Fruit fly (Drosophila melanogaster): ENCODE measurements around the gene Rack1.

Rack1 gene

dm6 chr2L:7791356-7791738 is 35.8 kb downstream of the Rack1 start:
- TF ChIP-seq ttk (optimal IDR thresholded peaks at IDR 0.05) (no peak), Myc (optimal IDR thresholded peaks at IDR 0.05) (no peak), psq (optimal IDR thresholded peaks at IDR 0.05) (no peak), insv (optimal IDR thresholded peaks at IDR 0.05) (no peak), h (optimal IDR thresholded peaks at IDR 0.05) (no peak), Sin3A (optimal IDR thresholded peaks at IDR 0.05) (no peak)

- TF ChIP-seq ttk (optimal IDR thresholded peaks at IDR 0.05) (no peak), Sin3A (optimal IDR thresholded peaks at IDR 0.05) (no peak), h (optimal IDR thresholded peaks at IDR 0.05) (no peak)
These were observed 36.4 kb downstream of the Rack1 start, which contains the start of gene CG7149 for dm6 chr2L:7790448-7791355. TSS of gene CG7149 (minus strand) at chr2L:7790557.

dm6 chr2L:7790081-7790447 is 37.1 kb downstream of the Rack1 start:
- TF ChIP-seq h (optimal IDR thresholded peaks at IDR 0.05) = no peak
- no peak for TF ChIP-seq Myc (optimal IDR thresholded peaks at IDR 0.05)
- TF ChIP-seq insv (optimal IDR thresholded peaks at IDR 0.05) = no peak
- no peak for TF ChIP-seq Sin3A (optimal IDR thresholded peaks at IDR 0.05)
- no peak for TF ChIP-seq ttk (optimal IDR thresholded peaks at IDR 0.05)
- no peak for TF ChIP-seq psq (optimal IDR thresholded peaks at IDR 0.05)

- TF ChIP-seq Myc (optimal IDR thresholded peaks at IDR 0.05) (no peak), insv (optimal IDR thresholded peaks at IDR 0.05) (no peak), psq (optimal IDR thresholded peaks at IDR 0.05) (no peak), ttk (optimal IDR thresholded peaks at IDR 0.05) (no peak), Sin3A (optimal IDR thresholded peaks at IDR 0.05) (no peak), h (optimal IDR thresholded peaks at IDR 0.05) (no peak)
These were observed 38.1 kb downstream of the Rack1 start for dm6 chr2L:7788952-7789466.

DNA sequence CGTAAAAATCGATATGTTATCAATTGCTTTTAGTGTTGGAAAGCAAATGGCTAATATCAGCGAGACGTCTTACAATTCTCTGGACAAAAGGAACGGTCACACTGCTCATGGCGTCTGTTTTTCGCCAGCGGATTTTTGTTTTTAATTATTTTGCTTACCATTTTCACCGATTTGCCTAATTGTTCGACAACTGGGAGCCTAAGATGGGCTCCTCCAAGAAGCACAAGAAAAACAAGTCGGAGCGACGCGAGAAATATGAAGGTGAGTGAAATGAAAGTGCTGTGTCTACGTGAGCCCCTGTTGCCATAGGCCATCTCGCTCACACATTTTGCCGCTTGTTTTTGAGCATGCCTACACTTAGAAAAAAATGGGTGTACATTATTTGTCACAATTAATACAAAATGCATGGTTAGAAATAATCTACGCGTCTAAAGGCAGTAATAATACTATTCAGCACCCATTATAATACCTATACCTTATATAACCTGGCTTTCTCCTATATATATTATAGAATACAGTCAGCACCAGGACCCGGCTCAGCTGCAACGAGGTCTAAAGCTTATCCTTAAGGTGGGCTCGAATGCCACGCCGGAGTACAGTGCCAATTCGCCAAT is 44.2 kb downstream of the Rack1 start, which contains the start of gene Brd7-9:
TSS of gene Brd7-9 (plus strand) at position 78 of the 614 bp plus-strand sequence.
- TF ChIP-seq Sin3A (optimal IDR thresholded peaks at IDR 0.05) (no peak), Myc (optimal IDR thresholded peaks at IDR 0.05) (no peak), psq (optimal IDR thresholded peaks at IDR 0.05) (no peak), insv (optimal IDR thresholded peaks at IDR 0.05) (no peak), h (optimal IDR thresholded peaks at IDR 0.05) (no peak), ttk (optimal IDR thresholded peaks at IDR 0.05) (no peak)

DNA sequence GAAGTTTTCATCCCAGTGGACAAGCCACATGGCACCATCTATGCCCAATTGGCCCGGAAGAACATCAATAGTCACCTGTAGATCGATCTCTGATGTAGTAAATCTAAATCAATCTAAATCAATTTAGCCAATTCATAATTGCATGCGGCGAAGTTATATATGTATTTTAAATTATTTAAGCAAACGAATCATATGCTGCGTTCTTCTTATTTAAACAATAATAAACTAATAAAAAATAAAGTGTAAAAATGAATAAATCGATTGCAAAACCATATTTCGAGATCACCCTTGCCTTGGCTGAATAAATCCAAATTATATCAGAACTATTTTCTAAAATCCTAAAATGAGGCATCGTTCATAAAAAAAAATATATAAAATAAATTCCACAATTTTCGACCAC is 46.0 kb downstream of the Rack1 start, which contains the start of gene CG7164:
TSS of gene CG7164 (plus strand) at position 301 of the 400 bp plus-strand sequence.
- no peak for TF ChIP-seq Sin3A (optimal IDR thresholded peaks at IDR 0.05)
- no peak for TF ChIP-seq Myc (optimal IDR thresholded peaks at IDR 0.05)
- no peak for TF ChIP-seq h (optimal IDR thresholded peaks at IDR 0.05)
- no peak for TF ChIP-seq insv (optimal IDR thresholded peaks at IDR 0.05)
- no peak for TF ChIP-seq psq (optimal IDR thresholded peaks at IDR 0.05)
- TF ChIP-seq ttk (optimal IDR thresholded peaks at IDR 0.05) = no peak

DNA sequence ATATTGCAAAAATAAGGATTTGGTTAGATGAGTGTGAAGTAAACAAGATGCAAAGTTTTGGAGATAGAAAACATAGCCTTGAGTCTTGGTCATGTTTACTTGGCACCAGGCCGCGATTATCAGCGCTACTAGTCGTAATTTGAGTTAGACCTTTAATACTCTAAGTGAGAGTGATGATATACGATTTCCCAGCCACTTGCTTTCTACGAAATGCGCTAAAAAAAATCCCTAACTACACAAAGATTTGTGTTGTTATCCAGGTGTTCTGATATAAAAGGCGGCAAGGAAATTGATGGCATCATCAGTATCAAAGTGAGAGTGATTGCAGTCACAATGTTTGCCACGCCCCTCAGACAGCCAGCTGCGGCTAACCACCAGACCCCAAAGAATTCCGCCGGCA is 47.3 kb downstream of the Rack1 start, which contains the start of gene Uro:
TSS of gene Uro (plus strand) at position 301 of the 400 bp plus-strand sequence.
- TF ChIP-seq psq (optimal IDR thresholded peaks at IDR 0.05) (no peak), ttk (optimal IDR thresholded peaks at IDR 0.05) (no peak), Myc (optimal IDR thresholded peaks at IDR 0.05) (no peak), Sin3A (optimal IDR thresholded peaks at IDR 0.05) (no peak), h (optimal IDR thresholded peaks at IDR 0.05) (no peak)

- TF ChIP-seq h (optimal IDR thresholded peaks at IDR 0.05) = no peak
- no peak for TF ChIP-seq Myc (optimal IDR thresholded peaks at IDR 0.05)
- no peak for TF ChIP-seq insv (optimal IDR thresholded peaks at IDR 0.05)
- TF ChIP-seq psq (optimal IDR thresholded peaks at IDR 0.05) = no peak
- no peak for TF ChIP-seq ttk (optimal IDR thresholded peaks at IDR 0.05)
- no peak for TF ChIP-seq Sin3A (optimal IDR thresholded peaks at IDR 0.05)
These were observed 49.0 kb downstream of the Rack1 start, which contains the start of gene CG7179 for dm6 chr2L:7777979-7778692. TSS of gene CG7179 (minus strand) at chr2L:7778029.

All from Kc167 (cell line).